Worm (Caenorhabditis elegans): Measurements from ENCODE around the gene dhcr-24.

DNA sequence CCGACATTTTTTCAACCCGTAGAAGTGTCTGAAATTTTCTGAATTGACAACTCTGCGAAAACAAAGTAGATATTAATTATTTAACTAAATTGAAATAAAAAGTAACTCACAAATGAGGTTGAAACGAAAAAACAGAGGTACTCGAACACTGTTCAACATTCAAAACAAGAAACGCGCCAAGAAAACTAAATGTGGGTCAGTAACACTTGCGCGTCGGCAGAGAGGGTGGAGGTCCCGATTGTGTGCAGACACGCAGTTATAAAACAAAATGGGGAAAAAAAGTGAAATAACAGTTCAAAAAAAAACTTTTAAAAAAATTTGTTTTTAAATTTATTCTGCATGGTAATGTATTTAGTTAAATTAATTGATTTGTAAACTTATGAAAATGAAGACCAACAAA, 4.5 kb downstream of the dhcr-24 start:
- TF ChIP-seq nfya-1 (tag; optimal IDR thresholded peaks at IDR 0.05; ENCODE audit: borderline replicate concordance, insufficient read depth) (no peak), lin-26 (GFP tag; IDR thresholded peaks at IDR 0.05) (no peak), aptf-3 (GFP tag; IDR thresholded peaks at IDR 0.05) (no peak)
